Worm (Caenorhabditis elegans) whole organism, L3 larva: ENCODE data around the gene sri-77.
"Not testable (repeated sequence)": the region's sequence is repeated elsewhere in the genome, so short reads cannot be mapped to it uniquely, and the experiment has no call there.

Experiments used
- R02D3.7 ChIP-seq: fragments of 150-350 bp; optimal IDR thresholded peaks from 2 replicates; lab custom pipeline; 2014; ENCODE audit warnings: missing biosample characterization, missing genetic modification characterization
- aly-2 ChIP-seq: fragments of 150-350 bp; optimal IDR thresholded peaks from 2 replicates; lab custom pipeline; 2014; ENCODE audit warnings: missing biosample characterization, missing genetic modification characterization
- ama-1 ChIP-seq: fragments of 150-350 bp; optimal IDR thresholded peaks from 2 replicates; lab custom pipeline; 2018
- ceh-28 ChIP-seq: fragments of 150-350 bp; optimal IDR thresholded peaks from 2 replicates; lab custom pipeline; 2014; ENCODE audit warnings: missing biosample characterization, missing genetic modification reagents, missing genetic modification characterization
- ceh-82 ChIP-seq: fragments of 150-350 bp; optimal IDR thresholded peaks from 2 replicates; lab custom pipeline; 2014; ENCODE audit warnings: missing biosample characterization, missing genetic modification characterization
- ceh-9 ChIP-seq: sonication (generic microtip); optimal IDR thresholded peaks from 2 replicates; lab custom pipeline; 2018; ENCODE audit warnings: missing biosample characterization, missing genetic modification characterization
- daf-12 ChIP-seq: fragments of 150-350 bp; optimal IDR thresholded peaks from 2 replicates; lab custom pipeline; 2014; ENCODE audit warnings: missing biosample characterization, missing genetic modification reagents, missing genetic modification characterization
- elt-1 ChIP-seq: fragments of 150-350 bp; optimal IDR thresholded peaks from 2 replicates; lab custom pipeline; 2014; ENCODE audit warnings: missing biosample characterization, missing genetic modification characterization
- elt-2 ChIP-seq: sonication (generic microtip); optimal IDR thresholded peaks from 2 replicates; lab custom pipeline; 2016; ENCODE audit warnings: missing genetic modification reagents, mild to moderate bottlenecking, missing genetic modification characterization, missing compliant biosample characterization
- eor-1 ChIP-seq, 2 experiments: fragments of 150-350 bp; optimal IDR thresholded peaks; 2 replicates each; lab custom pipeline; 2014 to 2018; ENCODE audit warnings: missing biosample characterization in 2 of 2, missing genetic modification characterization in 2 of 2
- fkh-10 ChIP-seq: sonication (generic microtip); optimal IDR thresholded peaks from 2 replicates; lab custom pipeline; 2017; ENCODE audit warnings: missing biosample characterization, missing genetic modification reagents, missing genetic modification characterization
- fos-1 ChIP-seq: fragments of 150-350 bp; optimal IDR thresholded peaks from 2 replicates; lab custom pipeline; 2014; ENCODE audit warnings: missing biosample characterization, missing genetic modification characterization
- jun-1 ChIP-seq: fragments of 150-350 bp; optimal IDR thresholded peaks from 2 replicates; lab custom pipeline; 2014; ENCODE audit warnings: missing biosample characterization, missing genetic modification reagents, missing genetic modification characterization
- lin-39 ChIP-seq: fragments of 150-350 bp; optimal IDR thresholded peaks from 2 replicates; lab custom pipeline; 2018; ENCODE audit warnings: missing biosample characterization, missing genetic modification reagents, missing genetic modification characterization
- lsy-12 ChIP-seq: sonication (generic microtip); optimal IDR thresholded peaks from 2 replicates; lab custom pipeline; 2016; ENCODE audit warnings: mild to moderate bottlenecking, missing genetic modification characterization, missing compliant biosample characterization
- mml-1 ChIP-seq: fragments of 150-350 bp; sonication (generic microtip); optimal IDR thresholded peaks from 3 replicates; lab custom pipeline; 2014; ENCODE audit warnings: missing biosample characterization, missing genetic modification characterization
- nhr-11 ChIP-seq: fragments of 150-350 bp; optimal IDR thresholded peaks from 2 replicates; lab custom pipeline; 2014; ENCODE audit warnings: missing biosample characterization, missing genetic modification characterization
- nhr-12 ChIP-seq: fragments of 150-350 bp; optimal IDR thresholded peaks from 2 replicates; lab custom pipeline; 2014; ENCODE audit warnings: missing biosample characterization, missing genetic modification characterization
- nhr-23 ChIP-seq: fragments of 150-350 bp; optimal IDR thresholded peaks from 2 replicates; lab custom pipeline; 2014; ENCODE audit warnings: missing biosample characterization, missing genetic modification reagents, missing genetic modification characterization
- nhr-25 ChIP-seq: sonication (generic microtip); optimal IDR thresholded peaks from 2 replicates; lab custom pipeline; 2017; ENCODE audit warnings: missing biosample characterization, missing genetic modification characterization
- nhr-43 ChIP-seq: sonication (generic microtip); optimal IDR thresholded peaks from 2 replicates; lab custom pipeline; 2016; ENCODE audit warnings: mild to moderate bottlenecking, missing genetic modification characterization, missing compliant biosample characterization; ENCODE audit not compliant: poor library complexity, severe bottlenecking
- nhr-67 ChIP-seq: fragments of 150-350 bp; optimal IDR thresholded peaks from 2 replicates; lab custom pipeline; 2014; ENCODE audit warnings: missing biosample characterization, missing genetic modification characterization
- nhr-76 ChIP-seq: fragments of 150-350 bp; sonication (generic microtip); optimal IDR thresholded peaks from 5 replicates; lab custom pipeline; 2014; ENCODE audit warnings: missing biosample characterization, missing genetic modification characterization
- nhr-77 ChIP-seq: fragments of 150-350 bp; optimal IDR thresholded peaks from 2 replicates; lab custom pipeline; 2014; ENCODE audit warnings: missing biosample characterization, missing genetic modification characterization
- pqm-1 ChIP-seq: fragments of 150-350 bp; optimal IDR thresholded peaks from 2 replicates; lab custom pipeline; 2017; ENCODE audit warnings: missing biosample characterization, missing genetic modification characterization, inconsistent platforms
- skn-1 ChIP-seq: fragments of 150-350 bp; optimal IDR thresholded peaks from 2 replicates; lab custom pipeline; 2014; ENCODE audit warnings: missing biosample characterization, missing genetic modification characterization
- tbx-2 ChIP-seq: sonication (generic microtip); optimal IDR thresholded peaks from 2 replicates; lab custom pipeline; 2016; ENCODE audit warnings: mild to moderate bottlenecking, missing genetic modification characterization, missing compliant biosample characterization
- unc-39 ChIP-seq: sonication (generic microtip); optimal IDR thresholded peaks from 4 replicates; lab custom pipeline; 2017; ENCODE audit warnings: missing biosample characterization, missing genetic modification characterization
- ztf-4 ChIP-seq: fragments of 150-350 bp; optimal IDR thresholded peaks from 2 replicates; lab custom pipeline; 2014; ENCODE audit warnings: missing biosample characterization, missing genetic modification characterization

The sri-77 gene

DNA sequence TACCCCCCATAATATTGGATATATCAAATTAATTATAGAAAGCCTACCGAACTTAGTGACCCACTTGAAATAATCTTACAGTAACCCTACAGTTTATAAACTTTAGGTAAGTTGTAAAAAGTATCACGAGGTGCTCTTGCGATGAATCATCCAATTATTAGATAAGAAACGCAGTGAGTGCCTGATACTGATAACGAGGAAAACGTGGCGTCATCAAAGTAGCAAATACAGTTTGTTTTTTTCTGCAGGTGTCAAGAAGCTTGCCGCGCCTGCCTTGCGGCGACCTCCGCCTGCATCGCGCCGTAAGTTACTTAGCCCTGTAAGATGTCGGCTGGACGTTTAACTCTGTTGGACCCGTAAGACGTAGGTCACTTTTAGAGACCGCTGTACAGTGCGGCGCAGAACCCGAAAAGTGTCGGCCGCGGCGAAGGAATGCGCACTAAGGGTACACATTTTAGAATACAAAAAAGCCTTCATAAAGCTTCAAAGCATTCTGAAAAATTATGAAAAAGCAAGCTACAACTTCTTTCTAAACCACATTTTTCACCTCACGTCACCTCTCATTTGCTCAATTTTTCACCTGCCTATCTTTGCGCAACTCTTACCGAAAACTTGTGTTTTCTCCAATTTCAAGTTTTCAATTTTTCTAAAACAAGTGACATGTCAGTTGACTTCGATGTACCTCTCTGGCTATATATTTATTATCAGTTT is 5.1 kb upstream of the sri-77 start, which contains the start of gene sri-38:
Gene sri-38, plus strand, starts transcription at position 661 of the 711 bp plus-strand sequence.
- no peak for TF ChIP-seq aly-2 (tag; lab: Kevin White, UChicago)
- peak; percentile 73 for TF ChIP-seq pqm-1 (tag; lab: Kevin White, UChicago)
- TF ChIP-seq nhr-76 (tag; lab: Kevin White, UChicago) = no peak
- TF ChIP-seq nhr-11 = no peak
- TF ChIP-seq ceh-82 (tag; lab: Kevin White, UChicago) = no peak
- peak; percentile 96 for TF ChIP-seq elt-2 (tag; lab: Kevin White, UChicago)
- TF ChIP-seq eor-1 (tag; optimal IDR thresholded peaks at IDR 0.05; lab: Kevin White, UChicago) = no peak
- no peak for TF ChIP-seq ceh-28 (tag; lab: Kevin White, UChicago)
- no peak for TF ChIP-seq lin-39 (tag; lab: Kevin White, UChicago)
- TF ChIP-seq jun-1 (tag; lab: Kevin White, UChicago) = peak; percentile 55
- TF ChIP-seq R02D3.7 = no peak
- no peak for TF ChIP-seq elt-1 (tag; lab: Kevin White, UChicago)
- peak; percentile 30 for TF ChIP-seq fos-1 (tag; lab: Kevin White, UChicago)

DNA sequence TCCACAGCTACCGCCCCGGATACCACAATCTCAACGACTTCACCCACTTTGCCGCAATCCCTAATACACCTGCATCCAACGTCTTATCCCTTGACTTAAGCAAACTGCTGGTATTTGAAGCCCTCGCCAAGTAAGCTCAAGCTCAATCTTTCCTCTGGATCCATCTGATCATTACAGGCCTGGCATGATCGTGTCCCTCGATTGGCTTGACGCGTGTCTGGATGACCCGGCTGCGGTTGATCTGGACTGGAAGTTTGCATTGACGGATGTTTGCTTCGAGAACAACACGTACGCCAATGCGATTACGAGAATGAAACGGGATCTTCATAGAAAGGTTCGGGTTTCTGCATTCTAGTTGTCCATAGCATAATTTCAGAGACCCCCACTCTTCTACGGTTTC is 4.3 kb downstream of the sri-77 start:
- TF ChIP-seq skn-1 (tag; lab: Kevin White, UChicago) = no peak
- TF ChIP-seq nhr-25 (tag; lab: Kevin White, UChicago) = no peak
- TF ChIP-seq lsy-12 (tag; lab: Kevin White, UChicago) = no peak
- TF ChIP-seq fkh-10 (GFP tag; lab: Kevin White, UChicago) = no peak
- no peak for TF ChIP-seq nhr-11
- no peak for TF ChIP-seq lin-39 (tag; lab: Kevin White, UChicago)
- TF ChIP-seq unc-39 (tag; lab: Kevin White, UChicago) = no peak
- TF ChIP-seq nhr-23 (tag; lab: Kevin White, UChicago) = no peak
- no peak for TF ChIP-seq mml-1 (tag; lab: Kevin White, UChicago)
- no peak for TF ChIP-seq nhr-67
- TF ChIP-seq ama-1 (lab: Kevin White, UChicago) = no peak
- no peak for TF ChIP-seq R02D3.7
- TF ChIP-seq elt-1 (tag; lab: Kevin White, UChicago) = no peak
- TF ChIP-seq ztf-4 (tag; lab: Kevin White, UChicago) = no peak
- no peak for TF ChIP-seq ceh-28 (tag; lab: Kevin White, UChicago)
- TF ChIP-seq nhr-76 (tag; lab: Kevin White, UChicago) = no peak

DNA sequence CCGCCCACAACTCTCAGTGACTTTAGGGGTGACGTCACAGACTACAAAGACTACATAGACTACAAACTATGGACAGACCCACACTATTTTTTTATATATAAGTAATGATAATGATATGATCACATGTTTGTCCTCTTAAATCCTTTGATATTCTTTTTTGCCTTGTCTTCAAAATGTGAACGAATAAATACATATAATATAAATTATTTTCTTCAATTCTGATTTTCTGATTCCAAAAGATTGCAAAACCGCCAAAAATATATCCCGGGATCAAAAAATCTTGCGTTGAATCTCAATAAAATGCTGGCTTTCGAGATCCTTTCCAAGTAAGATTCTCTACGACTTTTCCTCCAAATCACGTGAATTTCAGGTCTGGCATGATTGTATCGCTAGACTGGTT is 5.0 kb downstream of the sri-77 start, which contains the start of gene F33H12.1:
Gene F33H12.1, plus strand, starts transcription at position 301 of the 400 bp plus-strand sequence.
- not testable (repeated sequence) for TF ChIP-seq nhr-67; skn-1 (tag; lab: Kevin White, UChicago); daf-12 (tag; lab: Kevin White, UChicago)
- TF ChIP-seq, all 47 proteins: peak for 0; not testable (repeated sequence) for 47

DNA sequence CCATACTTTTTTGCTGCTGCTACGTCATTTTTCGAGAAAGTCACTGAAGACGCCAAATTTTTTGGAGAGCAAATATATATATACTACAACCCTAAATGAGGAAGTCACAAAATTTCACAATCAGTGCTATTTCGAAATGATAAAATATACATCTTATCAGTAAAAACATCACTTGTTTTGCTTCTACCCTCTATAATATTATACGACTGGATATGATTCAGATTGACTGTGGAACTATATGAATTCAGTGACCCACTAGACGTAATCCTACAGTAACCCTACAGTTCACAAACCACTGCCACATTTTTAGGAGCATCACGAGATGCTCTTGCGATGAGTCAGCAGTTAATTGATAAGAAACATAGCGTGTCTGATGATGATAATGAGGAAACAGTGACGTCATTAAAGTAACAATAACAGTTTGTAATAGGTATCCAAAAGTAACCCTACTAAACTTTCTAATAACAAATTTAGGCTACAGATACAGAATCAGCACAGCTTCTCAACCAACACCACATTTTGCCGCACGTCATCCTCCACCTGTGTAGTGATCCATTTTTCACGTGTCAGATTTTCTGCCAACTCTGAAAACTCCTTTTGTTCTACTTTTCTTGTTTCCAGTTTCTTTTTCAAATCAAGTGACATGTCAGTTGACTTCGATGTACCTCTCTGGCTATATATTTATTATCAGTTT is 18.2 kb downstream of the sri-77 start, which contains the start of the genes F33H12.7 and sri-39:
Gene F33H12.7, minus strand, starts transcription at position 51 of the 694 bp plus-strand sequence.
Gene sri-39, plus strand, starts transcription at position 644 of the 694 bp plus-strand sequence.
- peak; percentile 44 for TF ChIP-seq fos-1 (tag; lab: Kevin White, UChicago)
- TF ChIP-seq ceh-9 = no peak
- peak; percentile 91 for TF ChIP-seq pqm-1 (tag; lab: Kevin White, UChicago)
- no peak for TF ChIP-seq tbx-2 (tag; lab: Kevin White, UChicago)
- peak; percentile 96 for TF ChIP-seq elt-2 (tag; lab: Kevin White, UChicago)

DNA sequence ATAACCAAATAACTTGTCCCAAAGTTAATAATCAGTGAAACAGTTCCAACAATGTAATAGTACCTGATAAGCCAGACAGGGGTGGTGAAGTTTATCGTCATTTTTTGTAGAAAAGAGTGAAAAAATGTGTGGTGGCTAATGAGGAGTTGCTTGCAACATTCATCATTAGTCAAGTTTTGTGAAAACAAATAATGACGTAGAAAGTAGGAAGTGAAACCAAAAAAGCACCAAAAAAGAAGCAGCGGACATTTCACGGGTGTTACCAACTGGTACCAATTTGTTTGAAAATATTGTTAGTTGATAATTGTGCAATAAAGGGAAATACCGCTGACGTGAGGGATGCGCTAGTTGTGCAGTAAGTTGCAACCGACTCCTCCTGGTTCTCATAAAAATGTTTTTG is 19.7 kb downstream of the sri-77 start, which contains the start of gene sri-36:
Gene sri-36, minus strand, starts transcription at position 101 of the 400 bp plus-strand sequence.
- TF ChIP-seq elt-2 (tag; lab: Kevin White, UChicago) = peak; percentile 13
- TF ChIP-seq nhr-12 (tag; lab: Kevin White, UChicago) = no peak
- TF ChIP-seq, all 47 proteins: peak for 1

DNA sequence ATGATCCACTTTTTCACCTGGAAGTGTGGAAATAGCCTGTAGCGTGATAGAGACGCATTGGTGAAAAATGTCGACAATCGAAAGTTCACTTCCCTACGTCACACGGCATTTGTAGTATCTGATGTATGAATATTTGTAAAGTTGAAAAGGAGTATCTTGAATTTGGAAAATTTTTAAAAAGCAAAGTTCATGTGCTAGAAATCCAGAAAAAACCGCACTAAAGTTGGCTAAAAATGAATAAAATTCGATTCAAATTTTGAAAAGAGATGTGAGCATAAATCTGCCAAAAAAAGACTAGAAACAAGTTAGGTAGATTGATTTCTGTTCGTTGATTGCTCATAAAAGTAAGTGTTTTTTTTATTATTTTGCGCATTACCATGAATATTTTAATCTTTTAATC is 22.2 kb downstream of the sri-77 start, which contains the start of gene sri-74:
Gene sri-74, minus strand, starts transcription at position 101 of the 400 bp plus-strand sequence.
- no peak for TF ChIP-seq nhr-43 (tag; lab: Kevin White, UChicago)
- TF ChIP-seq nhr-25 (tag; lab: Kevin White, UChicago) = no peak
- TF ChIP-seq nhr-77 = no peak
- no peak for TF ChIP-seq pqm-1 (tag; lab: Kevin White, UChicago)
